Worm (Caenorhabditis elegans) whole organism, young adult: ENCODE data around the gene ani-2.

Source experiments
- gei-17 ChIP-seq: fragments of 200-800 bp; sonication (Bioruptor generic); optimal IDR thresholded peaks from 2 replicates; lab custom pipeline; 2018; ENCODE audit warnings: mild to moderate bottlenecking, missing genetic modification characterization, missing compliant biosample characterization
- unc-62 ChIP-seq: fragments of 150-350 bp; optimal IDR thresholded peaks from 2 replicates; lab custom pipeline; 2014; ENCODE audit warnings: missing biosample characterization, missing genetic modification reagents, missing genetic modification characterization

DNA sequence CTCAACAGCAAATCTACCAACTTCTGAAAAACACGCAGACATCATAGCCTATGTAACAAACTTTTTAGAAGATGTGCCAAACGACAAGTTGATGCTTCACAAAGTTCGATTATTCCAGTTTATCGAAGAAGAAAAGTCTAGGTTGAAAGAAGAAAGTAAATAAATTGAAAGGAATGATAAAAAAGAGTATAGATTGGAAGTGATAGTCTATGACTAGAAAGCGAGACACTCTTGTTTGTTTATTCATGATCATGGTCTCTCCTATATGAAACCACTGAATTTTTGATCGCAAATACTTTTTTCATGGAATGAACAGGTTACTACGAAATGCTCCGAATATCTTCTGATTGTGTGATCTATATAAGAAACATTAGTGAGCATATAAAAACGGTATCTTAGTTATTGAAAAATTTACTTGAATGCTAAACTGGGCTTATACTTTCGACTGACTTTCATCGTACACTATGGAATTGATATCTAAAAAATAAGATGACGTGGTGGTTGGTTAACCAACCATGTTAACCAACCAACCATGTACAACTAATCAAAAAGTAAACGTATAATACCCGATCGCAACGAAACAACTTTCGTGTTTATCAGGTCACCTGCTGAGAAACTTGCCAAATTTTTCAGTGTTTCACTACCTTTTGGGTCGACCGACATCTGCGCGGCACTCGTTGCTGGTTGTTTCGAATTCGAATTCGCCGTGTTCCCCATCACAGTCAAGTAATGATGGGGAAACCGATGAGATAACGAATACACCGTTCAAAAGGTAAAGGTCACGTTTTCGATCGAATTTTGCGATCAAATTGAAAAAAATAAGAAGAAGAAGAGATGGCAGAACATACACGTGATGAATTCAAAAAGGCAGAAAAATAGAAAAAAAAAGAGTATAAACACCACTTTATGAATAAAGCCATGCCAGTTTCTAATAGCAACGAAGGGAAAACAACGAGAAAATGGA, 19.7 kb downstream of the ani-2 start, which contains the start of gene C32D5.8:
- TF ChIP-seq unc-62 (GFP tag; lab: Kevin White, UChicago) (no peak), gei-17 (no peak)
